Worm (Caenorhabditis elegans) whole organism, late embryonic: Measurements from ENCODE around the gene coa-3.
A peak's percentile ranks its signal among the peaks of the same experiment; 100 is the strongest.

Source experiments
- C08G9.2 ChIP-seq: sonication (generic microtip); optimal IDR thresholded peaks from 2 replicates; lab custom pipeline; 2016; ENCODE audit warnings: mild to moderate bottlenecking, missing genetic modification characterization, moderate library complexity, missing compliant biosample characterization
- F13H6.1 ChIP-seq: sonication (generic microtip); optimal IDR thresholded peaks from 2 replicates; lab custom pipeline; 2016; ENCODE audit warnings: missing genetic modification characterization, missing compliant biosample characterization
- Y22D7AL.16 ChIP-seq: sonication (generic microtip); optimal IDR thresholded peaks from 2 replicates; lab custom pipeline; 2016; ENCODE audit warnings: missing genetic modification characterization, missing compliant biosample characterization
- ahr-1 ChIP-seq: sonication (generic microtip); optimal IDR thresholded peaks from 2 replicates; lab custom pipeline; 2016; ENCODE audit warnings: missing genetic modification characterization, missing compliant biosample characterization
- ama-1 ChIP-seq: fragments of 150-350 bp; optimal IDR thresholded peaks from 2 replicates; lab custom pipeline; 2014
- ceh-22 ChIP-seq: sonication (generic microtip); optimal IDR thresholded peaks from 2 replicates; lab custom pipeline; 2017; ENCODE audit warnings: missing biosample characterization, missing genetic modification characterization
- ceh-24 ChIP-seq: sonication (generic microtip); optimal IDR thresholded peaks from 2 replicates; lab custom pipeline; 2016; ENCODE audit warnings: mild to moderate bottlenecking, missing genetic modification characterization, missing compliant biosample characterization
- ceh-30 ChIP-seq: fragments of 150-350 bp; optimal IDR thresholded peaks from 2 replicates; lab custom pipeline; 2014; ENCODE audit warnings: missing biosample characterization, missing genetic modification characterization
- ceh-31 ChIP-seq: sonication (generic microtip); optimal IDR thresholded peaks from 2 replicates; lab custom pipeline; 2016; ENCODE audit warnings: missing genetic modification characterization, missing compliant biosample characterization
- ceh-48 ChIP-seq: sonication (generic microtip); optimal IDR thresholded peaks from 2 replicates; lab custom pipeline; 2016; ENCODE audit warnings: missing genetic modification characterization, inconsistent platforms, missing compliant biosample characterization
- ceh-6 ChIP-seq: fragments of 200-800 bp; sonication (Bioruptor generic); optimal IDR thresholded peaks from 2 replicates; lab custom pipeline; 2018; ENCODE audit warnings: mild to moderate bottlenecking, missing genetic modification characterization, missing compliant biosample characterization
- dve-1 ChIP-seq: sonication (generic microtip); optimal IDR thresholded peaks from 2 replicates; lab custom pipeline; 2017; ENCODE audit warnings: antibody characterized with exemption, mild to moderate bottlenecking, missing genetic modification characterization, missing compliant biosample characterization
- elt-2 ChIP-seq: sonication (generic microtip); optimal IDR thresholded peaks from 2 replicates; lab custom pipeline; 2016; ENCODE audit warnings: missing genetic modification reagents, missing genetic modification characterization, missing compliant biosample characterization
- eyg-1 ChIP-seq: sonication (generic microtip); optimal IDR thresholded peaks from 2 replicates; lab custom pipeline; 2016; ENCODE audit warnings: missing genotype, missing genetic modification characterization, missing compliant biosample characterization
- fax-1 ChIP-seq: sonication (generic microtip); optimal IDR thresholded peaks from 2 replicates; lab custom pipeline; 2016; ENCODE audit warnings: missing genotype, missing genetic modification characterization, missing compliant biosample characterization
- hlh-13 ChIP-seq: fragments of 200-800 bp; sonication (Bioruptor generic); optimal IDR thresholded peaks from 2 replicates; lab custom pipeline; 2018; ENCODE audit warnings: mild to moderate bottlenecking, missing genetic modification characterization, missing compliant biosample characterization
- hlh-30 ChIP-seq: sonication (generic microtip); optimal IDR thresholded peaks from 2 replicates; lab custom pipeline; 2017; ENCODE audit warnings: antibody characterized with exemption, missing genetic modification characterization, missing compliant biosample characterization; ENCODE audit not compliant: insufficient read depth
- hlh-6 ChIP-seq: sonication (generic microtip); optimal IDR thresholded peaks from 2 replicates; lab custom pipeline; 2016; ENCODE audit warnings: missing genotype, missing genetic modification characterization, missing compliant biosample characterization
- lin-11 ChIP-seq: fragments of 200-800 bp; sonication (Bioruptor generic); optimal IDR thresholded peaks from 2 replicates; lab custom pipeline; 2018; ENCODE audit warnings: mild to moderate bottlenecking, missing genetic modification characterization, missing compliant biosample characterization
- mec-3 ChIP-seq: sonication (generic microtip); optimal IDR thresholded peaks from 2 replicates; lab custom pipeline; 2016; ENCODE audit warnings: borderline replicate concordance, missing genetic modification characterization, missing compliant biosample characterization
- nfya-1 ChIP-seq: sonication (generic microtip); optimal IDR thresholded peaks from 2 replicates; lab custom pipeline; 2017; ENCODE audit warnings: missing genetic modification characterization, mild to moderate bottlenecking, missing compliant biosample characterization, antibody characterized with exemption, moderate library complexity
- odd-2 ChIP-seq: sonication (generic microtip); optimal IDR thresholded peaks from 2 replicates; lab custom pipeline; 2017; ENCODE audit warnings: antibody characterized with exemption, mild to moderate bottlenecking, missing genetic modification characterization, missing compliant biosample characterization
- pag-3 ChIP-seq: sonication (generic microtip); optimal IDR thresholded peaks from 2 replicates; lab custom pipeline; 2016; ENCODE audit warnings: missing compliant biosample characterization, missing genetic modification characterization, borderline replicate concordance
- pat-9 ChIP-seq: fragments of 200-800 bp; sonication (Bioruptor generic); optimal IDR thresholded peaks from 2 replicates; lab custom pipeline; 2018; ENCODE audit warnings: mild to moderate bottlenecking, missing genetic modification characterization, moderate library complexity, missing compliant biosample characterization
- pha-2 ChIP-seq: sonication (generic microtip); optimal IDR thresholded peaks from 2 replicates; lab custom pipeline; 2017; ENCODE audit warnings: mild to moderate bottlenecking, missing genetic modification characterization, missing compliant biosample characterization
- pqm-1 ChIP-seq: sonication (generic microtip); optimal IDR thresholded peaks from 2 replicates; lab custom pipeline; 2016; ENCODE audit warnings: missing genetic modification characterization, missing compliant biosample characterization
- rnt-1 ChIP-seq: sonication (generic microtip); optimal IDR thresholded peaks from 2 replicates; lab custom pipeline; 2016; ENCODE audit warnings: missing genetic modification characterization, missing compliant biosample characterization
- sdc-2 ChIP-seq: sonication (generic microtip); optimal IDR thresholded peaks from 2 replicates; lab custom pipeline; 2016; ENCODE audit warnings: missing genotype, missing genetic modification characterization, missing compliant biosample characterization
- sox-2 ChIP-seq: fragments of 200-800 bp; sonication (Bioruptor generic); IDR thresholded peaks from 2 replicates; pipeline ENCODE4 v1.3.6; 2022; ENCODE audit warnings: missing genetic modification reagents, missing genetic modification characterization, missing compliant biosample characterization
- syd-9 ChIP-seq: sonication (generic microtip); optimal IDR thresholded peaks from 2 replicates; lab custom pipeline; 2016; ENCODE audit warnings: mild to moderate bottlenecking, missing genetic modification characterization, moderate library complexity, missing compliant biosample characterization
- tbx-2 ChIP-seq: sonication (generic microtip); optimal IDR thresholded peaks from 2 replicates; lab custom pipeline; 2016; ENCODE audit warnings: missing genetic modification characterization, missing compliant biosample characterization
- ttx-3 ChIP-seq: sonication (generic microtip); optimal IDR thresholded peaks from 2 replicates; lab custom pipeline; 2016; ENCODE audit warnings: missing genetic modification reagents, missing genetic modification characterization, missing compliant biosample characterization
- unc-3 ChIP-seq, 2 experiments: fragments of 200-800 bp in 1 of 2; sonication (Bioruptor generic) in 1 of 2; sonication (generic microtip) in 1 of 2; conservative IDR thresholded peaks in 1 of 2; optimal IDR thresholded peaks in 1 of 2; 2 replicates each; pipeline versions ENCODE4 v1.3.6 to Lab custom; 2016 to 2022; ENCODE audit warnings: missing compliant biosample characterization in 2 of 2, missing genetic modification characterization in 2 of 2, missing genetic modification reagents in 1 of 2
- unc-42 ChIP-seq: sonication (generic microtip); optimal IDR thresholded peaks from 2 replicates; lab custom pipeline; 2016; ENCODE audit warnings: missing genotype, missing genetic modification characterization, missing compliant biosample characterization
- unc-55 ChIP-seq: sonication (generic microtip); optimal IDR thresholded peaks from 2 replicates; lab custom pipeline; 2017; ENCODE audit warnings: missing biosample characterization, missing genetic modification reagents, missing genetic modification characterization

Gene coa-3

DNA sequence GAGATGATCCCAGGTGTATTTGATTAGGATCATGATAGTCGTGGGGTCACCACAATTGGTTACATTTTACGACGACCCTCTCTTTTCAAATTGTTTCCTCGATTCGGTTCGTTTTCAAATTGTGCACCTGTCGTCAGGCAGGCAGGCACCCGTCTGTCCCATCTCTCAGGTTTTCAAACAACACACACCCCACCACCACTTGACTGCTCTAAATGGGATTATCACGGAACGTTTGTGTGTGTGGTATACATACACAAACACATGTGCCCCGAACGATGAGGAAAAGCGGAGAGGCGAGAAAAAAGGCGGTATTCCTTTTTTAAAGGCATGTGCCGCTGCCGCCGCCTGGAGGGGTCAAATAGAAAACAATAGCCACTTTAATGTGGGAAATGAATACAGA, 17.1 kb downstream of the coa-3 start:
- no peak for TF ChIP-seq odd-2 (tag; lab: Kevin White, UChicago)
- TF ChIP-seq ceh-6 = peak; percentile 12
- peak; percentile 51; the same call in 1 of the 2 replicates for TF ChIP-seq sox-2 (GFP tag; lab: Robert Waterston, UW)

DNA sequence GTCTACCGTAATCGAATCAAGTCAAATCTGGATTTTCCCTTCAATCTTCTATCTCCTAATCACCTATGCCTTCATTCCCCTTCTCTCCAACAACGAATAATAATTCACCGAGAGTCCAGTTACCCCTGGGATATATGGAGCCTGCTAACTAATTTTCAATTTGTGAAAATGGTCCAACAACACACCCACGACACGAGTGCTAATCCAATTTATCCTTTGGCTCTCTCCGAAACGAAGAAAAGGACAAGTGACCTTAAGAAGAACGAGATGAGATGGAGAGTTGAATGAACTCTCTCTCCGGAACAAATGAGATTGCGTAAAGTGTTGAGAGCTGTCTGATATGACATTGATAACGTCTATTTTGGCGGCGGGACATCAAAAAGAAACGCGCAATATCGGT, 18.1 kb downstream of the coa-3 start:
- TF ChIP-seq unc-42 (tag; lab: Kevin White, UChicago) (peak; percentile 97), ceh-31 (tag; lab: Kevin White, UChicago) (peak; percentile 46), rnt-1 (no peak), unc-55 (GFP tag; lab: Kevin White, UChicago) (no peak), hlh-6 (tag; lab: Kevin White, UChicago) (no peak), ceh-48 (tag; lab: Kevin White, UChicago) (no peak), elt-2 (tag; lab: Kevin White, UChicago) (peak; percentile 90)
- TF ChIP-seq, all 69 proteins: peak for 3

DNA sequence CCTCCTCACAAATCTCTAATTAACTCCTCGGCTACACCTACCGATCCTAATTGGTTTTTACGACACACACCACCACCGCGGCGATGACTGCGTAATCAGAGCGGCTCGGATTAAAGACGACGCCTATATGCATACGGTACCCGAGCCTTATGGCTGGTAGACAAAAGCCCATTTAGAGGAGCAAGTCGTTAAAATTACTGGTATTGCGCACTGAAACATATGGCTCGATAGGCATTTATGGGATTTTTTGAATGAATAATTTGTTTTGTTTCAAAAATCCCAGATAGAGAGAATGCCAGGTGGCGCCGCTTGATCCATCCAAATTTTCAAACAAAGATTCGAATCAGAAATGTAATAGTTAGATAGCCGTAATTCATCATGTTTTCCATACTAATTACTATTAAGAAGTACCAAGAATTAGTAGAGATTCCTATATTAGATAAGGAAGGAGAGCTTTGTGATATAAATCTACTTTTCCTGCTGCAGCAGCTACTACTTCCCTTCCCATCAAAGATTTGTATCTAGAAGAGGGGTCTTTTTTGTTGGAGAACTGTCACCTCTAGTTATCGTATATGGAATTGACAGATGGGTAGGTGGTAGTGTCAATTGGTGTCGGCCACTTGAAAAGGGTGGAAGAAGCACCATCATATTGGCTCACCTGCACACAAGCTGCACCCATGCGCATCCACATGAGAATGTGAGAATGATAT, 19.1 kb downstream of the coa-3 start:
- TF ChIP-seq mec-3 (tag; lab: Kevin White, UChicago) = no peak
- TF ChIP-seq unc-55 (GFP tag; lab: Kevin White, UChicago) = peak; percentile 3
- no peak for TF ChIP-seq F13H6.1 (tag; lab: Kevin White, UChicago)
- no peak for TF ChIP-seq eyg-1 (tag; lab: Kevin White, UChicago)
- no peak for TF ChIP-seq pag-3 (tag; lab: Kevin White, UChicago)
- no peak for TF ChIP-seq ttx-3 (tag; lab: Kevin White, UChicago)
- no peak for TF ChIP-seq pat-9
- TF ChIP-seq ama-1 (lab: Kevin White, UChicago) = peak; percentile 16
- no peak for TF ChIP-seq sdc-2 (tag; lab: Kevin White, UChicago)
- TF ChIP-seq ceh-31 (tag; lab: Kevin White, UChicago) = no peak
- no peak for TF ChIP-seq C08G9.2 (tag; lab: Kevin White, UChicago)
- TF ChIP-seq syd-9 (tag; lab: Kevin White, UChicago) = no peak

DNA sequence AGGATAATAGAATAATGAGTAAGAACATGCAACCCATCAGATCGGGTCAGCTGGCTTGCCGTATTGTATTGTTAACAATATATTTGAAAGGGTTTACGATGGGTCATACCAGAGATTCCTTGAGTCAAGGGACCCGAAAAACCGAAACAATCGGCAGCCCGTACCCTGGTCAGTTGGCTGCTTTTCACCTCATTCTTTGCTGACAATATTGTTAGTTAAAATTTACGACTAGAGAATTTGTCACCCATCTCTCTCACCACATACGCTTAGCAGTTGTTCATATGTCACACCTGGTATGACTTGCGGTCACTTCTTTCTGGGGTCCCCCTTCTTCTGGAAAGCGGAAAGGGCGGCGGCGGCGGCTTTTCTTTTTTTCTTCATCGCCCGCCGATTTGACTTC, 21.3 kb downstream of the coa-3 start:
- TF ChIP-seq ahr-1 (tag; lab: Kevin White, UChicago) = no peak
- TF ChIP-seq Y22D7AL.16 (tag; lab: Kevin White, UChicago) = no peak
- no peak for TF ChIP-seq ceh-24 (tag; lab: Kevin White, UChicago)
- no peak for TF ChIP-seq hlh-30
- TF ChIP-seq syd-9 (tag; lab: Kevin White, UChicago) = no peak
- TF ChIP-seq hlh-13 (GFP tag; lab: Kevin White, UChicago) = no peak
- no peak for TF ChIP-seq nfya-1 (tag; lab: Kevin White, UChicago)
- TF ChIP-seq unc-55 (GFP tag; lab: Kevin White, UChicago) = peak; percentile 30

DNA sequence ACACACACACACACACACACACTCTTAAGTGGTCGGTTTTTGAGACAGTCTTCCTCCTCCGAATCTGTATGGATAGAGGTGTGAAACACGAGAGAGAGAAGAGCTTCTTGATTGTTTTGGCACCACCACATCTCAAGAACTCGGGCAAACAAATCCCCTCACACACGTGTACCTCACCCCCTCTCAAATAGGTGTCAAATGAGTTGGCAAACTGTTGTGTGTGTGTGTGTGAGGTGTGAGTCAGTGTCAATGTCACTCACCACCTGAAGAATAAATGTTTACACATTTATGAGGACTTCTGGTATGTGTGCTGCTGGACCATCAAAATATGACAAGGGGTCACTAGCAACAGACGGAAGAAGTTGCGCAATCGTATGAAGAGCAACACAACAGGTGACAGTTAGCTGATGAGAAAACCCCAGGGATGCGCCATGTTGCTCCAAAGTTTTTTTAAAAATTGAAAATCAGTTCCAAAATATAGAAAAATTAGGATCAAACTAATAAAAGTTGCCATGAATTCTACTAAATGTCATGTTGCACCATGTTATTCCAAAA, 22.4 kb downstream of the coa-3 start:
- TF ChIP-seq tbx-2 (tag; lab: Kevin White, UChicago) (peak; percentile 32), pha-2 (tag; lab: Kevin White, UChicago) (no peak), ceh-22 (tag; lab: Kevin White, UChicago) (peak; percentile 42), nfya-1 (tag; lab: Kevin White, UChicago) (peak; percentile 4)
- TF ChIP-seq, all 69 proteins: peak for 3

DNA sequence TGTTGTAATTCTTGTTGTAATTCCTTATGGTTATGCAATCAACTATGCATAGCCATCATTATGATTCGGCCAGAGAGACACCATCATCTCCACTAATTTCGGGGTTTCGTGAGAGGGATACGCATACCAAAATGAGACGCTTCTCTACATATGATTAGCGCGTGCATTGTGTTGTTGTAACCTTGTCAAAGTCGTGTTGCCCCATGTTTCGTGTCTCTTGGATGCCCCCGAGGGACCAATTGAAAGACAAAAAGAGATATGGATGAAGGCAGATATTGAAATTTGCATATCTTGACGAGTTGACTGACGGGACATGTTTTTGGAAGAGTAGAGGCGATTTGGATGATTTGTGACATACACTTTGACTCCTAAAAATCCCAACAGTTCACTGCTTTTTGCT, 23.1 kb downstream of the coa-3 start:
- TF ChIP-seq hlh-13 (GFP tag; lab: Kevin White, UChicago) = no peak
- no peak for TF ChIP-seq fax-1 (tag; lab: Kevin White, UChicago)
- TF ChIP-seq ceh-30 (tag; lab: Kevin White, UChicago) = no peak
- peak; percentile 62 for TF ChIP-seq unc-42 (tag; lab: Kevin White, UChicago)
- no peak for TF ChIP-seq ceh-24 (tag; lab: Kevin White, UChicago)
- TF ChIP-seq ceh-48 (tag; lab: Kevin White, UChicago) = no peak
- TF ChIP-seq ceh-22 (tag; lab: Kevin White, UChicago) = no peak
- no peak for TF ChIP-seq pha-2 (tag; lab: Kevin White, UChicago)
- TF ChIP-seq hlh-30 = no peak
- TF ChIP-seq pqm-1 (tag; lab: Kevin White, UChicago) = no peak
- TF ChIP-seq unc-3 (GFP tag; conservative IDR thresholded peaks at IDR 0.05; lab: Robert Waterston, UW) = peak; percentile 63
- TF ChIP-seq unc-3 (tag; optimal IDR thresholded peaks at IDR 0.05; lab: Kevin White, UChicago) = no peak
- no peak for TF ChIP-seq lin-11 (tag; lab: Kevin White, UChicago)
- TF ChIP-seq dve-1 (tag; lab: Kevin White, UChicago) = no peak
- peak; percentile 37 for TF ChIP-seq unc-55 (GFP tag; lab: Kevin White, UChicago)
